Worm (Caenorhabditis elegans): ENCODE results near the gene F20D6.8.
A peak's percentile ranks its signal among the peaks of the same experiment; 100 is the strongest.

- TF ChIP-seq lin-39 (tag; optimal IDR thresholded peaks at IDR 0.05), result no peak
- peak; percentile 34 for TF ChIP-seq elt-2 (tag; optimal IDR thresholded peaks at IDR 0.05)
- no peak for TF ChIP-seq hmg-11 (tag; optimal IDR thresholded peaks at IDR 0.05)
- no peak for TF ChIP-seq zag-1 (tag; optimal IDR thresholded peaks at IDR 0.05)
- TF ChIP-seq nfya-1 (tag; optimal IDR thresholded peaks at IDR 0.05; ENCODE audit: insufficient read depth), result no peak
- no peak for TF ChIP-seq nhr-11 (tag; optimal IDR thresholded peaks at IDR 0.05)
- TF ChIP-seq nhr-77 (tag; optimal IDR thresholded peaks at IDR 0.05), result no peak
- TF ChIP-seq nhr-12 (tag; optimal IDR thresholded peaks at IDR 0.05), result no peak
- TF ChIP-seq nhr-28 (tag; optimal IDR thresholded peaks at IDR 0.05), result no peak
- no peak for TF ChIP-seq unc-39 (tag; optimal IDR thresholded peaks at IDR 0.05)
- no peak for TF ChIP-seq nhr-237 (tag; optimal IDR thresholded peaks at IDR 0.05)
- no peak for TF ChIP-seq aly-2 (tag; optimal IDR thresholded peaks at IDR 0.05)
- TF ChIP-seq fos-1 (tag; optimal IDR thresholded peaks at IDR 0.05), result no peak
These were observed 35.1 kb downstream of the F20D6.8 start, which contains the start of gene D1014.4 for ce11 chrV:8132926-8133325.
